Worm (Caenorhabditis elegans): ENCODE measurements around the gene srh-264.

DNA sequence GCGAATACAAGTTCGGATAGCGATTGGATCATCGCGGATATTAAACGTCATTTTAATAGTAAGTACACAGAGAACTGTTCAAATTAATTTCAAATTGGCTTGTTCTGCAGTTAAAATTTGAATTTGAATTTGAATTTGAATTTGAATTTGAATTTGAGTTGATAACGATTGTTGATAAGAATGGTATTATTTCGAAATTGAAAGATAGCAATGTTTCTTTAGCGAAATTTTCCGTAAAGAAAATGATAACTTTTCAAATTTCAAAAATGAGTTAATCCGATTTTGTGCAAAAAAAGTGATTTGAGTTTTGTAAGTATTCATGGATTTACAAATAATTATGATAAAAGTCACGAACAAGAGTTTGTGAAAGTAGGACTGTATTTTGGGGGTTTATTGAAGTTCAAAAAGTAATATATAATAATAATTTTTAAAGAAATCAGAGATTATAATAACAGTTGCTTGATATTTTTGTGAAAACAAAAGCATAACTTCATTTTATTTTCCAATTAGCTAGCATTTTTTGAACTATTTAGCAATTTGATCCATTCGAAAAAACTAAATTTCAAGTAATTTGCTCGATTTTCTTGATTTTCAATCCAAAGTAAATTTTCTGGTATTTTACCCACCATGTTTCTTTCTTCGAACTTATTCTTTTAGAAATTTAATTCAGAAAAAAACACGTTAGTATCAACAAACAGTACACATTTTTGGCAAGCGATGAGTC is 11.6 kb downstream of the srh-264 start, which contains the start of gene Y36E3A.2:
- no peak for TF ChIP-seq skn-1 (tag; optimal IDR thresholded peaks at IDR 0.05)
- TF ChIP-seq nhr-11 (tag; optimal IDR thresholded peaks at IDR 0.05), result no peak
- no peak for TF ChIP-seq lir-3 (tag; optimal IDR thresholded peaks at IDR 0.05; ENCODE audit: poor library complexity)
- no peak for TF ChIP-seq unc-62 (GFP tag; optimal IDR thresholded peaks at IDR 0.05)

All from whole organism, L1 larva.